Worm (Caenorhabditis elegans) whole organism, late embryonic: ENCODE measurements around the gene C30B5.6.

ENCODE experiments used
- ahr-1 ChIP-seq: sonication (generic microtip); optimal IDR thresholded peaks from 2 replicates; lab custom pipeline; 2016; ENCODE audit warnings: missing genetic modification characterization, missing compliant biosample characterization
- ama-1 ChIP-seq: fragments of 150-350 bp; optimal IDR thresholded peaks from 2 replicates; lab custom pipeline; 2014
- ceh-24 ChIP-seq: sonication (generic microtip); optimal IDR thresholded peaks from 2 replicates; lab custom pipeline; 2016; ENCODE audit warnings: mild to moderate bottlenecking, missing genetic modification characterization, missing compliant biosample characterization
- ceh-34 ChIP-seq: sonication (generic microtip); optimal IDR thresholded peaks from 2 replicates; lab custom pipeline; 2016; ENCODE audit warnings: mild to moderate bottlenecking, missing genetic modification characterization, missing compliant biosample characterization
- elt-4 ChIP-seq: sonication (generic microtip); optimal IDR thresholded peaks from 2 replicates; lab custom pipeline; 2016; ENCODE audit warnings: missing genetic modification characterization, missing compliant biosample characterization
- ets-4 ChIP-seq: sonication (generic microtip); optimal IDR thresholded peaks from 2 replicates; lab custom pipeline; 2016; ENCODE audit warnings: missing genetic modification characterization, missing compliant biosample characterization
- lin-11 ChIP-seq: fragments of 200-800 bp; sonication (Bioruptor generic); optimal IDR thresholded peaks from 2 replicates; lab custom pipeline; 2018; ENCODE audit warnings: mild to moderate bottlenecking, missing genetic modification characterization, missing compliant biosample characterization
- nhr-232 ChIP-seq: sonication (generic microtip); optimal IDR thresholded peaks from 2 replicates; lab custom pipeline; 2016; ENCODE audit warnings: missing genetic modification characterization, missing compliant biosample characterization
- pag-3 ChIP-seq: sonication (generic microtip); optimal IDR thresholded peaks from 2 replicates; lab custom pipeline; 2016; ENCODE audit warnings: missing compliant biosample characterization, missing genetic modification characterization, borderline replicate concordance
- sdc-2 ChIP-seq: sonication (generic microtip); optimal IDR thresholded peaks from 2 replicates; lab custom pipeline; 2016; ENCODE audit warnings: missing genotype, missing genetic modification characterization, missing compliant biosample characterization

- peak; percentile 75 for TF ChIP-seq nhr-232
- peak; percentile 74 for TF ChIP-seq ceh-34 (tag; lab: Kevin White, UChicago)
- TF ChIP-seq lin-11 (tag; lab: Kevin White, UChicago): peak; percentile 73
- no peak for TF ChIP-seq pag-3
- TF ChIP-seq elt-4 (tag; lab: Kevin White, UChicago): no peak
- peak; percentile 64 for TF ChIP-seq ceh-24
- no peak for TF ChIP-seq ama-1 (lab: Kevin White, UChicago)
- TF ChIP-seq sdc-2 (tag; lab: Kevin White, UChicago): peak; percentile 61
- TF ChIP-seq ets-4: peak; percentile 47
- peak; percentile 68 for TF ChIP-seq ahr-1 (tag; lab: Kevin White, UChicago)
Observed at ce11 chrII:6248503-6248902, 26.0 kb upstream of the C30B5.6 start.
